Worm (Caenorhabditis elegans) whole organism, young adult: Measurements from ENCODE around the gene C25F9.12.

Experiments used
- B0035.1 ChIP-seq: sonication (generic microtip); optimal IDR thresholded peaks from 2 replicates; lab custom pipeline; 2016; ENCODE audit warnings: missing genetic modification characterization, mild to moderate bottlenecking, missing compliant biosample characterization, missing genotype, missing genetic modification reagents
- K12H6.12 ChIP-seq: fragments of 200-800 bp; sonication (Bioruptor generic); optimal IDR thresholded peaks from 2 replicates; lab custom pipeline; 2018; ENCODE audit warnings: mild to moderate bottlenecking, missing genetic modification characterization, missing compliant biosample characterization
- ama-1 ChIP-seq, 3 experiments: fragments of 150-350 bp in 1 of 3; sonication (generic microtip) in 2 of 3; optimal IDR thresholded peaks; 2 replicates each; lab custom pipeline; 2014 to 2018; ENCODE audit warnings: missing biosample characterization in 2 of 3, missing genetic modification characterization in 2 of 3, missing genetic modification reagents in 2 of 3
- ets-4 ChIP-seq: fragments of 200-800 bp; sonication (Bioruptor generic); optimal IDR thresholded peaks from 2 replicates; lab custom pipeline; 2018; ENCODE audit warnings: mild to moderate bottlenecking, missing genetic modification characterization, missing compliant biosample characterization
- fkh-3 ChIP-seq: sonication (generic microtip); optimal IDR thresholded peaks from 2 replicates; lab custom pipeline; 2016; ENCODE audit warnings: mild to moderate bottlenecking, missing genetic modification characterization, missing compliant biosample characterization
- lin-40 ChIP-seq: sonication (generic microtip); optimal IDR thresholded peaks from 2 replicates; lab custom pipeline; 2016; ENCODE audit warnings: missing genetic modification characterization, mild to moderate bottlenecking, missing compliant biosample characterization, missing genotype, missing genetic modification reagents
- madf-3 ChIP-seq: fragments of 200-800 bp; sonication (Bioruptor generic); IDR thresholded peaks from 2 replicates; pipeline ENCODE4 v1.3.6; 2022; ENCODE audit warnings: missing genetic modification reagents, missing genetic modification characterization, missing compliant biosample characterization
- nhr-90 ChIP-seq: sonication (generic microtip); optimal IDR thresholded peaks from 2 replicates; lab custom pipeline; 2016; ENCODE audit warnings: missing genotype, mild to moderate bottlenecking, missing genetic modification characterization, missing compliant biosample characterization
- snpc-4 ChIP-seq, 5 experiments: fragments of 150-350 bp in 1 of 5; sonication (generic microtip) in 4 of 5; optimal IDR thresholded peaks; 2 replicates each; lab custom pipeline; 2014 to 2018; ENCODE audit warnings: missing genetic modification characterization in 5 of 5, missing biosample characterization in 3 of 5, antibody characterized with exemption in 2 of 5, mild to moderate bottlenecking in 2 of 5, missing compliant biosample characterization in 2 of 5, missing genotype in 2 of 5, moderate library complexity in 2 of 5, missing genetic modification reagents in 1 of 5
- unc-62 ChIP-seq: fragments of 150-350 bp; optimal IDR thresholded peaks from 2 replicates; lab custom pipeline; 2014; ENCODE audit warnings: missing biosample characterization, missing genetic modification reagents, missing genetic modification characterization
- ztf-6 ChIP-seq: fragments of 200-800 bp; sonication (Bioruptor generic); IDR thresholded peaks from 2 replicates; pipeline ENCODE4 v1.3.6; 2022; ENCODE audit warnings: missing genetic modification reagents, missing genetic modification characterization, missing compliant biosample characterization

ce11 chrV:19354506-19354905 is 48.2 kb downstream of the C25F9.12 start:
- TF ChIP-seq ama-1 (optimal IDR thresholded peaks at IDR 0.05; lab: Kevin White, UChicago) (no peak), ama-1 (GFP tag; optimal IDR thresholded peaks at IDR 0.05; lab: Kevin White, UChicago) (no peak), ztf-6 (GFP tag; lab: Robert Waterston, UW) (no peak), fkh-3 (tag; lab: Kevin White, UChicago) (no peak), madf-3 (no peak), unc-62 (GFP tag; lab: Kevin White, UChicago) (no peak), snpc-4 (GFP tag; optimal IDR thresholded peaks at IDR 0.05; lab: Kevin White, UChicago) (no peak), snpc-4 (tag; optimal IDR thresholded peaks at IDR 0.05; lab: Kevin White, UChicago) (no peak), nhr-90 (no peak), ets-4 (GFP tag; lab: Kevin White, UChicago) (no peak), B0035.1 (tag; lab: Kevin White, UChicago) (no peak), K12H6.12 (no peak), lin-40 (tag; lab: Kevin White, UChicago) (no peak)
